In genomic region chr3R:24917814-24918636, dm6 we compare ENCODE assay signal across 2 fruit fly cellular contexts.
TF ChIP-seq lines count a peak whose summit lies in the region.

Gene PIG-S (minus strand): TSS chr3R:24917864.
Gene sud1 (minus strand): TSS chr3R:24917864.
Gene CG11168 (plus strand): TSS chr3R:24918106.

TF ChIP-seq in whole organism, adult, 20 proteins besides CTCF, POLR2A, EP300 and RAD21 (continued from another document):
- no peak for TF ChIP-seq CG5204 (GFP tag; optimal IDR thresholded peaks at IDR 0.05; lab: Kevin White, UChicago)
- TF ChIP-seq bab1 (GFP tag; optimal IDR thresholded peaks at IDR 0.05; lab: Kevin White, UChicago) = peak; percentile 44

TF ChIP-seq in whole organism, embryonic, 481 proteins besides CTCF, POLR2A, EP300 and RAD21 (continued from another document and continues in another):
- TF ChIP-seq odd (GFP tag; optimal IDR thresholded peaks at IDR 0.05; lab: Kevin White, UChicago) (no peak), fu2 (GFP tag; optimal IDR thresholded peaks at IDR 0.05; lab: Kevin White, UChicago) (no peak), lbe (GFP tag; optimal IDR thresholded peaks at IDR 0.05; lab: Kevin White, UChicago) (no peak), Oli (tag; optimal IDR thresholded peaks at IDR 0.05; lab: Kevin White, UChicago) (peak; percentile 58), CG4854 (GFP tag; optimal IDR thresholded peaks at IDR 0.05; lab: Kevin White, UChicago) (no peak), dmrt99B (tag; optimal IDR thresholded peaks at IDR 0.05; lab: Kevin White, UChicago) (no peak), Eip74EF (GFP tag; optimal IDR thresholded peaks at IDR 0.05; lab: Kevin White, UChicago) (no peak), ewg (GFP tag; optimal IDR thresholded peaks at IDR 0.05; lab: Kevin White, UChicago) (no peak), CG13424 (tag; optimal IDR thresholded peaks at IDR 0.05; lab: Kevin White, UChicago) (peak; percentile 68), p53 (GFP tag; optimal IDR thresholded peaks at IDR 0.05; lab: Kevin White, UChicago) (no peak), YL-1 (GFP tag; optimal IDR thresholded peaks at IDR 0.05; lab: Kevin White, UChicago) (peak; percentile 51), ATbp (GFP tag; optimal IDR thresholded peaks at IDR 0.05; lab: Kevin White, UChicago) (peak; percentile 28), HHEX (GFP tag; optimal IDR thresholded peaks at IDR 0.05; lab: Kevin White, UChicago) (no peak), D19A (tag; optimal IDR thresholded peaks at IDR 0.05; lab: Kevin White, UChicago) (no peak), Poxn (GFP tag; IDR thresholded peaks at IDR 0.05; lab: Robert Waterston, UW) (peak; percentile 62; the same call in 1 of the 2 replicates), H2.0 (GFP tag; IDR thresholded peaks at IDR 0.05; lab: Robert Waterston, UW) (peak; percentile 68), jigr1 (GFP tag; IDR thresholded peaks at IDR 0.05; lab: Robert Waterston, UW) (0 out of 3 replicates have a peak, but pooled peaks have one; percentile 17), knrl (GFP tag; IDR thresholded peaks at IDR 0.05; lab: Robert Waterston, UW; ENCODE audit: partially characterized antibody) (peak; percentile 98), CG4820 (GFP tag; optimal IDR thresholded peaks at IDR 0.05; lab: Kevin White, UChicago) (peak; percentile 30), CG6254 (GFP tag; optimal IDR thresholded peaks at IDR 0.05; lab: Kevin White, UChicago) (no peak), cwo (GFP tag; optimal IDR thresholded peaks at IDR 0.05; lab: Kevin White, UChicago) (no peak), mld (GFP tag; IDR thresholded peaks at IDR 0.05; lab: Robert Waterston, UW; ENCODE audit: partially characterized antibody) (peak; percentile 69; the same call in 2 of the 3 replicates), CG14860 (GFP tag; IDR thresholded peaks at IDR 0.05; lab: Robert Waterston, UW; ENCODE audit: partially characterized antibody) (peak; percentile 94), MESR4 (GFP tag; optimal IDR thresholded peaks at IDR 0.05; lab: Kevin White, UChicago) (peak; percentile 38), usp (GFP tag; optimal IDR thresholded peaks at IDR 0.05; lab: Kevin White, UChicago) (no peak), BEAF-32 (GFP tag; optimal IDR thresholded peaks at IDR 0.05; lab: Kevin White, UChicago) (peak; percentile 93), CG4707 (GFP tag; optimal IDR thresholded peaks at IDR 0.05; lab: Kevin White, UChicago) (no peak), CG14050 (GFP tag; IDR thresholded peaks at IDR 0.05; lab: Robert Waterston, UW) (peak; percentile 47; the same call in 2 of the 3 replicates), CG10209 (GFP tag; optimal IDR thresholded peaks at IDR 0.05; lab: Kevin White, UChicago) (no peak), CG1603 (tag; optimal IDR thresholded peaks at IDR 0.05; lab: Kevin White, UChicago) (peak; percentile 29), Lhr (GFP tag; optimal IDR thresholded peaks at IDR 0.05; lab: Kevin White, UChicago) (peak; percentile 27), Mrtf (GFP tag; IDR thresholded peaks at IDR 0.05; lab: Robert Waterston, UW) (no peak), lab (GFP tag; optimal IDR thresholded peaks at IDR 0.05; lab: Kevin White, UChicago) (no peak), CG6813 (GFP tag; optimal IDR thresholded peaks at IDR 0.05; lab: Kevin White, UChicago) (no peak), Stat92E (GFP tag; optimal IDR thresholded peaks at IDR 0.05; lab: Kevin White, UChicago) (no peak), sima (GFP tag; optimal IDR thresholded peaks at IDR 0.05; lab: Kevin White, UChicago) (no peak), CG17385 (GFP tag; optimal IDR thresholded peaks at IDR 0.05; lab: Kevin White, UChicago) (peak; percentile 35), amos (GFP tag; IDR thresholded peaks at IDR 0.05; lab: Robert Waterston, UW; ENCODE audit: partially characterized antibody) (peak; percentile 82), peb (GFP tag; IDR thresholded peaks at IDR 0.05; lab: Robert Waterston, UW) (peak; percentile 38; the same call in 1 of the 2 replicates), CG14441 (GFP tag; IDR thresholded peaks at IDR 0.05; lab: Robert Waterston, UW) (peak; percentile 63), org-1 (GFP tag; optimal IDR thresholded peaks at IDR 0.05; lab: Kevin White, UChicago) (no peak), CG42726 (GFP tag; IDR thresholded peaks at IDR 0.05; lab: Robert Waterston, UW; ENCODE audit: partially characterized antibody) (0 out of 2 replicates have a peak, but pooled peaks have one; percentile 42), gsb-n (tag; optimal IDR thresholded peaks at IDR 0.05; lab: Kevin White, UChicago) (peak; percentile 85), ken (GFP tag; IDR thresholded peaks at IDR 0.05; lab: Robert Waterston, UW) (peak; percentile 66; the same call in 2 of the 3 replicates), Dip2 (GFP tag; IDR thresholded peaks at IDR 0.05; lab: Robert Waterston, UW) (no peak), esg (GFP tag; conservative IDR thresholded peaks at IDR 0.05; lab: Robert Waterston, UW) (peak; percentile 52; the same call in 1 of the 2 replicates), bsh (GFP tag; optimal IDR thresholded peaks at IDR 0.05; lab: Kevin White, UChicago) (peak in 1 of 2 experiments; percentile 63), CoRest (tag; optimal IDR thresholded peaks at IDR 0.05; lab: Kevin White, UChicago) (peak; percentile 78), Drgx (GFP tag; IDR thresholded peaks at IDR 0.05; lab: Robert Waterston, UW) (no peak), CG13624 (GFP tag; optimal IDR thresholded peaks at IDR 0.05; lab: Kevin White, UChicago) (no peak), Bgb (GFP tag; IDR thresholded peaks at IDR 0.05; lab: Robert Waterston, UW; ENCODE audit: partially characterized antibody) (peak; percentile 87), fd3F (GFP tag; optimal IDR thresholded peaks at IDR 0.05; lab: Kevin White, UChicago) (peak; percentile 30), Bdp1 (GFP tag; optimal IDR thresholded peaks at IDR 0.05; lab: Kevin White, UChicago) (no peak), Opbp (GFP tag; IDR thresholded peaks at IDR 0.05; lab: Robert Waterston, UW; ENCODE audit: partially characterized antibody) (peak; percentile 79), Nf-YB (GFP tag; optimal IDR thresholded peaks at IDR 0.05; lab: Kevin White, UChicago) (peak; percentile 18), CG14014 (GFP tag; IDR thresholded peaks at IDR 0.05; lab: Robert Waterston, UW) (peak; percentile 36; the same call in 1 of the 2 replicates), CG31441 (GFP tag; IDR thresholded peaks at IDR 0.05; lab: Robert Waterston, UW) (no peak; the same call in 1 of the 2 replicates), NC2β (GFP tag; optimal IDR thresholded peaks at IDR 0.05; lab: Kevin White, UChicago) (no peak), CG30431 (GFP tag; optimal IDR thresholded peaks at IDR 0.05; lab: Kevin White, UChicago) (peak; percentile 21), Ets97D (GFP tag; optimal IDR thresholded peaks at IDR 0.05; lab: Kevin White, UChicago) (peak; percentile 5), Doc2 (GFP tag; IDR thresholded peaks at IDR 0.05; lab: Robert Waterston, UW) (no peak), Hr3 (GFP tag; optimal IDR thresholded peaks at IDR 0.05; lab: Kevin White, UChicago) (peak; percentile 84), pzg (GFP tag; optimal IDR thresholded peaks at IDR 0.05; lab: Kevin White, UChicago) (peak; percentile 56), Sox100B (GFP tag; optimal IDR thresholded peaks at IDR 0.05; lab: Kevin White, UChicago) (no peak), CG9817 (tag; optimal IDR thresholded peaks at IDR 0.05; lab: Kevin White, UChicago) (peak; percentile 77), CG1529 (GFP tag; optimal IDR thresholded peaks at IDR 0.05; lab: Kevin White, UChicago) (peak; percentile 5), CG10267 (tag; optimal IDR thresholded peaks at IDR 0.05; lab: Kevin White, UChicago) (peak; percentile 72), CG12391 (tag; optimal IDR thresholded peaks at IDR 0.05; lab: Kevin White, UChicago) (peak; percentile 81), chm (GFP tag; IDR thresholded peaks at IDR 0.05; lab: Robert Waterston, UW) (no peak), Nf-YC (tag; optimal IDR thresholded peaks at IDR 0.05; lab: Kevin White, UChicago) (no peak), tll (GFP tag; optimal IDR thresholded peaks at IDR 0.05; lab: Kevin White, UChicago) (peak in 1 of 2 experiments; percentile 16), cas (GFP tag; IDR thresholded peaks at IDR 0.05; lab: Robert Waterston, UW) (no peak), Dll (GFP tag; IDR thresholded peaks at IDR 0.05; lab: Robert Waterston, UW; ENCODE audit: partially characterized antibody) (peak; percentile 98), Atf6 (GFP tag; IDR thresholded peaks at IDR 0.05; lab: Robert Waterston, UW) (peak; percentile 35; the same call in 1 of the 2 replicates), seq (GFP tag; IDR thresholded peaks at IDR 0.05; lab: Robert Waterston, UW) (0 out of 2 replicates have a peak, but pooled peaks have one; percentile 21), ems (GFP tag; optimal IDR thresholded peaks at IDR 0.05; lab: Kevin White, UChicago) (no peak), disco-r (GFP tag; optimal IDR thresholded peaks at IDR 0.05; lab: Kevin White, UChicago) (no peak), unpg (GFP tag; optimal IDR thresholded peaks at IDR 0.05; lab: Kevin White, UChicago) (peak; percentile 68), Deaf1 (tag; optimal IDR thresholded peaks at IDR 0.05; lab: Kevin White, UChicago) (no peak), Six4 (GFP tag; optimal IDR thresholded peaks at IDR 0.05; lab: Kevin White, UChicago) (peak; percentile 25), Elba2 (GFP tag; optimal IDR thresholded peaks at IDR 0.05; lab: Kevin White, UChicago) (peak; percentile 41), wor (GFP tag; IDR thresholded peaks at IDR 0.05; lab: Robert Waterston, UW) (no peak), lilli (GFP tag; optimal IDR thresholded peaks at IDR 0.05; lab: Kevin White, UChicago) (peak; percentile 17), CG3281 (GFP tag; optimal IDR thresholded peaks at IDR 0.05; lab: Kevin White, UChicago) (no peak), exex (tag; optimal IDR thresholded peaks at IDR 0.05; lab: Kevin White, UChicago) (peak; percentile 54), HLH4C (GFP tag; IDR thresholded peaks at IDR 0.05; lab: Robert Waterston, UW; ENCODE audit: partially characterized antibody) (peak; percentile 89), dimm (GFP tag; IDR thresholded peaks at IDR 0.05; lab: Robert Waterston, UW) (no peak), bigmax (GFP tag; optimal IDR thresholded peaks at IDR 0.05; lab: Kevin White, UChicago) (no peak), crc (GFP tag; optimal IDR thresholded peaks at IDR 0.05; lab: Kevin White, UChicago) (no peak), MBD-R2 (GFP tag; IDR thresholded peaks at IDR 0.05; lab: Robert Waterston, UW) (peak; percentile 85), gce (GFP tag; IDR thresholded peaks at IDR 0.05; lab: Robert Waterston, UW) (no peak), otp (GFP tag; IDR thresholded peaks at IDR 0.05; lab: Robert Waterston, UW) (no peak), unc-4 (GFP tag; IDR thresholded peaks at IDR 0.05; lab: Robert Waterston, UW; ENCODE audit: partially characterized antibody) (peak; percentile 93), CG33213 (GFP tag; optimal IDR thresholded peaks at IDR 0.05; lab: Kevin White, UChicago) (no peak), Bteb2 (GFP tag; optimal IDR thresholded peaks at IDR 0.05; lab: Kevin White, UChicago) (no peak), Atf3 (GFP tag; optimal IDR thresholded peaks at IDR 0.05; lab: Kevin White, UChicago) (peak; percentile 29), CG8388 (GFP tag; optimal IDR thresholded peaks at IDR 0.05; lab: Kevin White, UChicago) (peak; percentile 50), CG34224 (GFP tag; IDR thresholded peaks at IDR 0.05; lab: Robert Waterston, UW; ENCODE audit: partially characterized antibody) (peak; percentile 93), row (GFP tag; IDR thresholded peaks at IDR 0.05; lab: Robert Waterston, UW) (peak; percentile 96), wdn (GFP tag; IDR thresholded peaks at IDR 0.05; lab: Robert Waterston, UW) (0 out of 2 replicates have a peak, but pooled peaks have one; percentile 10), stwl (tag; optimal IDR thresholded peaks at IDR 0.05; lab: Kevin White, UChicago) (peak; percentile 13), CG9727 (GFP tag; optimal IDR thresholded peaks at IDR 0.05; lab: Kevin White, UChicago) (peak; percentile 68), mirr (GFP tag; optimal IDR thresholded peaks at IDR 0.05; lab: Kevin White, UChicago) (no peak), gcm2 (GFP tag; optimal IDR thresholded peaks at IDR 0.05; lab: Kevin White, UChicago) (no peak), btn (GFP tag; optimal IDR thresholded peaks at IDR 0.05; lab: Kevin White, UChicago) (no peak), danr (GFP tag; IDR thresholded peaks at IDR 0.05; lab: Robert Waterston, UW) (no peak), CG4360 (GFP tag; IDR thresholded peaks at IDR 0.05; lab: Robert Waterston, UW) (no peak), yki (optimal IDR thresholded peaks at IDR 0.05; lab: Kevin White, UChicago) (no peak), fru (optimal IDR thresholded peaks at IDR 0.05; lab: Kevin White, UChicago) (no peak), CG10979 (tag; optimal IDR thresholded peaks at IDR 0.05; lab: Kevin White, UChicago) (peak; percentile 57), sim (GFP tag; IDR thresholded peaks at IDR 0.05; lab: Robert Waterston, UW) (no peak), so (GFP tag; IDR thresholded peaks at IDR 0.05; lab: Robert Waterston, UW) (0 out of 3 replicates have a peak, but pooled peaks have one; percentile 54), CrebB (tag; optimal IDR thresholded peaks at IDR 0.05; lab: Kevin White, UChicago) (no peak), CG14965 (GFP tag; optimal IDR thresholded peaks at IDR 0.05; lab: Kevin White, UChicago; ENCODE audit: borderline replicate concordance) (no peak), sob (GFP tag; IDR thresholded peaks at IDR 0.05; lab: Robert Waterston, UW) (peak; percentile 65; the same call in 1 of the 2 replicates), CG3847 (GFP tag; IDR thresholded peaks at IDR 0.05; lab: Robert Waterston, UW) (peak; percentile 76), CG15073 (GFP tag; optimal IDR thresholded peaks at IDR 0.05; lab: Kevin White, UChicago) (no peak), Lpt (GFP tag; optimal IDR thresholded peaks at IDR 0.05; lab: Kevin White, UChicago) (no peak), CG9609 (GFP tag; optimal IDR thresholded peaks at IDR 0.05; lab: Kevin White, UChicago) (no peak), hkb (optimal IDR thresholded peaks at IDR 0.05; lab: Kevin White, UChicago) (no peak), hkb (GFP tag; IDR thresholded peaks at IDR 0.05; lab: Robert Waterston, UW) (0 out of 2 replicates have a peak, but pooled peaks have one; percentile 11), CG17802 (tag; optimal IDR thresholded peaks at IDR 0.05; lab: Kevin White, UChicago) (no peak), crol (GFP tag; IDR thresholded peaks at IDR 0.05; lab: Robert Waterston, UW) (0 out of 2 replicates have a peak, but pooled peaks have one; percentile 10), CG18476 (GFP tag; optimal IDR thresholded peaks at IDR 0.05; lab: Kevin White, UChicago) (peak; percentile 66), CG15514 (GFP tag; optimal IDR thresholded peaks at IDR 0.05; lab: Kevin White, UChicago) (peak; percentile 66), Rx (GFP tag; IDR thresholded peaks at IDR 0.05; lab: Robert Waterston, UW) (peak; percentile 35)
